Fruit fly (Drosophila melanogaster): ENCODE measurements around the gene CG46434.

DNA sequence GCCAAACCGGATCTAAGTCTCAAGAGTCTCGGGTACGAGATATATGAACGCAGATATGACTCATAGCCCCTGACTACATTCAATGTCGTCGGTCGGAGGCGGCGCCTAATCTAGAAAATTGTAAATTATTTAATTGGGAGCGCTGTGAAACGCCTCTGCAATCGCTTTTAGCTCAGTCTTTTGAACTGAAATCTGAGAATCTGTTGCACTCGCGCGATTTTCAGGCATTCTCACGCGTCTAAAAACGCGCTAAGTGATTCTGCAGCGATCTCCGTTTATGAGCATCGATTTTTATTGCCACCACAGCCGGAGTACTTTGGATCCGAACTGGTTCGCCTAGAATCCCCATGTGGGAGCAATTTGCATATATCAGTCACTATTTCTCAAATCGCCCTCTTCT lies 15.5 kb downstream of the CG46434 start:
- no peak for TF ChIP-seq Sin3A (optimal IDR thresholded peaks at IDR 0.05)
- TF ChIP-seq psq (optimal IDR thresholded peaks at IDR 0.05) = no peak
- no peak for TF ChIP-seq h (optimal IDR thresholded peaks at IDR 0.05)
- TF ChIP-seq Myc (optimal IDR thresholded peaks at IDR 0.05) = no peak
